Fruit fly (Drosophila melanogaster) whole organism, embryonic: ENCODE measurements around the gene Rsph3.

Source experiments
- Antp ChIP-seq: fragments of 200-800 bp; sonication (Bioruptor generic); optimal IDR thresholded peaks from 3 replicates; lab custom pipeline; 2016; ENCODE audit warnings: missing biosample characterization, missing genetic modification characterization
- CG4282 ChIP-seq: fragments of 200-800 bp; sonication (Bioruptor generic); optimal IDR thresholded peaks from 2 replicates; lab custom pipeline; 2016; ENCODE audit warnings: missing biosample characterization, missing genetic modification characterization
- CG6254 ChIP-seq: fragments of 200-800 bp; sonication (Bioruptor generic); optimal IDR thresholded peaks from 3 replicates; lab custom pipeline; 2017; ENCODE audit warnings: mild to moderate bottlenecking, missing biosample characterization, missing genetic modification reagents, missing genetic modification characterization
- CG6854 ChIP-seq: fragments of 200-800 bp; sonication (Bioruptor generic); optimal IDR thresholded peaks from 3 replicates; lab custom pipeline; 2017; ENCODE audit warnings: missing biosample characterization, mild to moderate bottlenecking, missing genetic modification characterization
- CG9797 ChIP-seq: fragments of 200-800 bp; sonication (Bioruptor generic); optimal IDR thresholded peaks from 3 replicates; lab custom pipeline; 2018; ENCODE audit warnings: missing biosample characterization, mild to moderate bottlenecking, missing genetic modification characterization
- CG9932 ChIP-seq: fragments of 200-800 bp; sonication (Bioruptor generic); IDR thresholded peaks from 2 replicates; pipeline ENCODE4 v1.3.6; 2022; ENCODE audit warnings: missing biosample characterization, missing genetic modification characterization
- Fer1 ChIP-seq: fragments of 200-800 bp; sonication (Bioruptor generic); optimal IDR thresholded peaks from 2 replicates; lab custom pipeline; 2017; ENCODE audit warnings: missing biosample characterization, mild to moderate bottlenecking, missing genetic modification characterization
- Hsf ChIP-seq: fragments of 200-800 bp; sonication (Bioruptor generic); optimal IDR thresholded peaks from 3 replicates; lab custom pipeline; 2016; ENCODE audit warnings: missing biosample characterization, missing genetic modification characterization
- Six4 ChIP-seq: fragments of 200-800 bp; sonication (Bioruptor generic); optimal IDR thresholded peaks from 2 replicates; lab custom pipeline; 2016; ENCODE audit warnings: missing biosample characterization, missing genetic modification characterization
- dysf ChIP-seq: fragments of 200-800 bp; sonication (Bioruptor generic); IDR thresholded peaks from 3 replicates; pipeline ENCODE4 v1.3.6; 2022; ENCODE audit warnings: missing biosample characterization, missing genetic modification characterization
- emc ChIP-seq: fragments of 200-800 bp; sonication (Bioruptor generic); optimal IDR thresholded peaks from 2 replicates; lab custom pipeline; 2016; ENCODE audit warnings: missing biosample characterization, missing genetic modification characterization
- en ChIP-seq: fragments of 200-800 bp; sonication (Bioruptor generic); optimal IDR thresholded peaks from 2 replicates; lab custom pipeline; 2016; ENCODE audit warnings: missing biosample characterization, missing genetic modification characterization
- gt ChIP-seq: fragments of 200-800 bp; sonication (Bioruptor generic); IDR thresholded peaks from 2 replicates; pipeline ENCODE4 v1.3.6; 2022; ENCODE audit warnings: missing biosample characterization, missing genetic modification characterization
- kni ChIP-seq: fragments of 200-800 bp; sonication (Bioruptor generic); optimal IDR thresholded peaks from 3 replicates; lab custom pipeline; 2017; ENCODE audit warnings: mild to moderate bottlenecking, missing biosample characterization, missing genetic modification reagents, missing genetic modification characterization
- sim ChIP-seq: fragments of 200-800 bp; sonication (Bioruptor generic); IDR thresholded peaks from 2 replicates; pipeline ENCODE4 v1.3.6; 2022; ENCODE audit warnings: missing biosample characterization, missing genetic modification characterization
- sob ChIP-seq: fragments of 200-800 bp; sonication (Bioruptor generic); IDR thresholded peaks from 2 replicates; pipeline ENCODE4 v1.3.6; 2022; ENCODE audit warnings: missing biosample characterization, missing genetic modification characterization
- sr ChIP-seq: fragments of 200-800 bp; sonication (Bioruptor generic); IDR thresholded peaks from 3 replicates; pipeline ENCODE4 v1.3.6; 2022; ENCODE audit warnings: missing biosample characterization, missing genetic modification characterization
- toy ChIP-seq: fragments of 200-800 bp; sonication (Bioruptor generic); IDR thresholded peaks from 2 replicates; pipeline ENCODE4 v1.3.6; 2022; ENCODE audit warnings: missing biosample characterization, missing genetic modification characterization
- vvl ChIP-seq: fragments of 200-800 bp; sonication (Bioruptor generic); IDR thresholded peaks from 2 replicates; pipeline ENCODE4 v1.3.6; 2022; ENCODE audit warnings: missing biosample characterization, missing genetic modification characterization
- yki ChIP-seq: fragments of >200 bp; optimal IDR thresholded peaks from 3 replicates; lab custom pipeline; 2018

Rsph3 gene

dm6 chr3L:6706723-6707591 is 56.1 kb downstream of the Rsph3 start (continued):
- TF ChIP-seq CG9797 (no peak), Hsf (GFP tag; lab: Kevin White, UChicago) (peak; percentile 7), emc (GFP tag; lab: Kevin White, UChicago) (no peak), en (GFP tag; lab: Kevin White, UChicago) (no peak), Fer1 (GFP tag; lab: Kevin White, UChicago) (no peak), sim (GFP tag; lab: Robert Waterston, UW) (no peak), Six4 (GFP tag; lab: Kevin White, UChicago) (no peak), gt (no peak), CG4282 (GFP tag; lab: Kevin White, UChicago) (no peak), kni (GFP tag; lab: Kevin White, UChicago) (no peak), toy (no peak), sr (GFP tag; lab: Robert Waterston, UW) (peak; percentile 99), CG6254 (GFP tag; lab: Kevin White, UChicago) (no peak), Antp (GFP tag; lab: Kevin White, UChicago) (no peak), vvl (GFP tag; lab: Robert Waterston, UW) (no peak), sob (no peak), dysf (GFP tag; lab: Robert Waterston, UW) (peak; percentile 55; the same call in 1 of the 3 replicates), CG9932 (GFP tag; lab: Robert Waterston, UW) (peak; percentile 52; the same call in 1 of the 2 replicates), yki (no peak), CG6854 (GFP tag; lab: Kevin White, UChicago) (no peak)
